Worm (Caenorhabditis elegans) whole organism, early embryonic: ENCODE data around the gene C07A12.7.

Experiments used
- B0310.2 ChIP-seq: sonication (generic microtip); optimal IDR thresholded peaks from 2 replicates; lab custom pipeline; 2016; ENCODE audit warnings: mild to moderate bottlenecking, missing genetic modification characterization, missing compliant biosample characterization
- F13C5.2 ChIP-seq: sonication (generic microtip); optimal IDR thresholded peaks from 2 replicates; lab custom pipeline; 2017; ENCODE audit warnings: mild to moderate bottlenecking, missing genetic modification characterization, inconsistent platforms, missing compliant biosample characterization
- aly-1 ChIP-seq: sonication (generic microtip); optimal IDR thresholded peaks from 2 replicates; lab custom pipeline; 2016; ENCODE audit warnings: missing genetic modification characterization, missing compliant biosample characterization
- ama-1 ChIP-seq: fragments of 150-350 bp; optimal IDR thresholded peaks from 2 replicates; lab custom pipeline; 2014
- ceh-13 ChIP-seq: fragments of 200-800 bp; sonication (Bioruptor generic); optimal IDR thresholded peaks from 2 replicates; lab custom pipeline; 2018; ENCODE audit warnings: mild to moderate bottlenecking, missing genetic modification characterization, missing compliant biosample characterization
- ceh-36 ChIP-seq: sonication (generic microtip); optimal IDR thresholded peaks from 2 replicates; lab custom pipeline; 2016; ENCODE audit warnings: missing genetic modification characterization, inconsistent platforms, missing compliant biosample characterization
- ets-7 ChIP-seq: sonication (generic microtip); optimal IDR thresholded peaks from 2 replicates; lab custom pipeline; 2016; ENCODE audit warnings: missing genotype, missing genetic modification characterization, missing compliant biosample characterization
- flt-1 ChIP-seq: fragments of 200-800 bp; sonication (Bioruptor generic); IDR thresholded peaks from 2 replicates; pipeline ENCODE4 v1.3.6; 2022; ENCODE audit warnings: missing genetic modification characterization, missing compliant biosample characterization
- hmbx-1 ChIP-seq: sonication (generic microtip); optimal IDR thresholded peaks from 2 replicates; lab custom pipeline; 2016; ENCODE audit warnings: mild to moderate bottlenecking, missing genetic modification characterization, missing compliant biosample characterization
- hmg-4 ChIP-seq: fragments of 200-800 bp; sonication (Bioruptor generic); optimal IDR thresholded peaks from 2 replicates; lab custom pipeline; 2018; ENCODE audit warnings: mild to moderate bottlenecking, missing genetic modification characterization, missing compliant biosample characterization
- hnd-1 ChIP-seq: sonication (generic microtip); optimal IDR thresholded peaks from 2 replicates; lab custom pipeline; 2016; ENCODE audit warnings: missing genetic modification characterization, missing compliant biosample characterization
- pes-1 ChIP-seq: fragments of 200-800 bp; sonication (Bioruptor generic); IDR thresholded peaks from 2 replicates; pipeline ENCODE4 v1.3.6; 2022; ENCODE audit warnings: missing genetic modification reagents, missing genetic modification characterization, missing compliant biosample characterization
- scrt-1 ChIP-seq: fragments of 200-800 bp; sonication (Bioruptor generic); IDR thresholded peaks from 2 replicates; pipeline ENCODE4 v1.3.6; 2022; ENCODE audit warnings: missing genetic modification characterization, missing compliant biosample characterization
- sea-1 ChIP-seq: fragments of 200-800 bp; sonication (Bioruptor generic); conservative IDR thresholded peaks from 2 replicates; pipeline ENCODE4 v1.3.6; 2022; ENCODE audit warnings: missing genetic modification characterization, missing compliant biosample characterization
- tbx-11 ChIP-seq: fragments of 200-800 bp; sonication (Bioruptor generic); IDR thresholded peaks from 2 replicates; pipeline ENCODE4 v1.3.6; 2022; ENCODE audit warnings: missing genetic modification characterization, missing compliant biosample characterization
- tbx-37 ChIP-seq: fragments of 200-800 bp; sonication (Bioruptor generic); conservative IDR thresholded peaks from 2 replicates; pipeline ENCODE4 v1.3.6; 2022; ENCODE audit warnings: missing genetic modification reagents, missing genetic modification characterization, missing compliant biosample characterization
- tra-4 ChIP-seq: sonication (generic microtip); optimal IDR thresholded peaks from 2 replicates; lab custom pipeline; 2017; ENCODE audit warnings: missing genetic modification characterization, missing compliant biosample characterization

The C07A12.7 gene

ce11 chrX:4521837-4522816 lies at the start of gene C07A12.7:
Gene C07A12.7 (minus strand): TSS chrX:4522144.
- peak; percentile 32 for TF ChIP-seq hmg-4 (GFP tag; lab: Kevin White, UChicago)
- 0 out of 2 replicates have a peak, but pooled peaks have one; percentile 39 for TF ChIP-seq tbx-11 (GFP tag; lab: Robert Waterston, UW)
- no peak for TF ChIP-seq hnd-1
- TF ChIP-seq ets-7 (tag; lab: Kevin White, UChicago): no peak

DNA sequence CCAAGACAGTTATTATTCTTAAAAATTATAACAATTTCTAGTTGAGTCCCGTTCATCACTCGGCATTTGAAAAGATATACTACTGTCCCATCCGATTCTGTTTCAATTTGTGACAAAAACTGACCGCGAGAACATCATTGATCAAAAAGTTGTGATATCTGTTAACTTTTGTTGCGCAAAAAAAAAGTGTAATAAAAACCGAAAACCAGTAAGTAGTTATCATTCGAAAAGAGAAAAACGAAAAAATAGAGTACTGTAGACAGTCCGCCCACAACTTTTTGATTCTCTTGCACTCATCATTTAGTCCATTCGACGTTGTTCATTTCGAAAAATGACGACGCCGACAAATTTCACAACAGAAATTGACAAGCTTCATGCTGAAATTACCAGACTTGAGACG lies 49.2 kb upstream of the C07A12.7 start, which contains the start of gene amt-1:
TSS of gene amt-1 (plus strand) at position 301 of the 400 bp plus-strand sequence.
- TF ChIP-seq F13C5.2 (tag; lab: Kevin White, UChicago) (no peak), hnd-1 (no peak), sea-1 (GFP tag; lab: Robert Waterston, UW) (no peak), ceh-13 (GFP tag; lab: Kevin White, UChicago) (no peak), ceh-36 (no peak), B0310.2 (tag; lab: Kevin White, UChicago) (no peak), hmbx-1 (tag; lab: Kevin White, UChicago) (no peak), tra-4 (tag; lab: Kevin White, UChicago) (no peak), ama-1 (lab: Kevin White, UChicago) (no peak), ets-7 (tag; lab: Kevin White, UChicago) (no peak), hmg-4 (GFP tag; lab: Kevin White, UChicago) (no peak), pes-1 (GFP tag; lab: Robert Waterston, UW) (no peak), tbx-37 (no peak), aly-1 (tag; lab: Kevin White, UChicago) (no peak), tbx-11 (GFP tag; lab: Robert Waterston, UW) (no peak)

- TF ChIP-seq tbx-11 (GFP tag; lab: Robert Waterston, UW) (no peak), ets-7 (tag; lab: Kevin White, UChicago) (no peak), ceh-13 (GFP tag; lab: Kevin White, UChicago) (no peak), hmg-4 (GFP tag; lab: Kevin White, UChicago) (no peak), pes-1 (GFP tag; lab: Robert Waterston, UW) (no peak), flt-1 (GFP tag; lab: Robert Waterston, UW) (no peak)
Measured at ce11 chrX:4569276-4569675, 47.3 kb upstream of the C07A12.7 start.

- TF ChIP-seq tbx-11 (GFP tag; lab: Robert Waterston, UW) (no peak), B0310.2 (tag; lab: Kevin White, UChicago) (no peak), tra-4 (tag; lab: Kevin White, UChicago) (no peak), hmg-4 (GFP tag; lab: Kevin White, UChicago) (no peak)
Measured at ce11 chrX:4567110-4567509, 45.2 kb upstream of the C07A12.7 start.

- no peak for TF ChIP-seq B0310.2 (tag; lab: Kevin White, UChicago)
- TF ChIP-seq ets-7 (tag; lab: Kevin White, UChicago): no peak
- no peak for TF ChIP-seq flt-1 (GFP tag; lab: Robert Waterston, UW)
- TF ChIP-seq hmg-4 (GFP tag; lab: Kevin White, UChicago): no peak
- no peak for TF ChIP-seq ama-1 (lab: Kevin White, UChicago)
- TF ChIP-seq ceh-13 (GFP tag; lab: Kevin White, UChicago): no peak
- TF ChIP-seq pes-1 (GFP tag; lab: Robert Waterston, UW): no peak
- TF ChIP-seq F13C5.2 (tag; lab: Kevin White, UChicago): no peak
- no peak for TF ChIP-seq sea-1 (GFP tag; lab: Robert Waterston, UW)
- no peak for TF ChIP-seq hnd-1
- TF ChIP-seq aly-1 (tag; lab: Kevin White, UChicago): no peak
Measured at ce11 chrX:4564717-4565316, 42.9 kb upstream of the C07A12.7 start, which contains the start of gene amt-4. Gene amt-4 (plus strand): TSS chrX:4565302.

DNA sequence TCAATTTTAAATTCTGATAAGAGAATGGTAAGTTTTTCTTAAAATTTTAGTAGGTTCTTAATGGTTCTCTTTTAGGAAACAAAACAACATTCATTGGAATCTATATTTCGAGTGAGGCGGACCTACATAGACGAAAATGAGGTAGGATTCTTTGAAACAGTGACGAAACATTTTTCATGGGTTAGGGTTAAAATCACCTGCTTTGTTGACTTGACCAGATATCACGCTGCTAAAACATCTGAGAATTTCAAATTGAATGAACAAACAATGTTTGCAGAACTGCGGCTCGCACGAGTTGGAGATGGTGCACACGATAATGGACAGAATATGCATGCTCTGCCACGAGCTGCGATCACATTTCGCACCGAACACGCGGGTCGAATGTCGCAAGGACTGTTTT lies 40.3 kb upstream of the C07A12.7 start:
- TF ChIP-seq flt-1 (GFP tag; lab: Robert Waterston, UW) (no peak), tbx-11 (GFP tag; lab: Robert Waterston, UW) (no peak), aly-1 (tag; lab: Kevin White, UChicago) (no peak), ceh-13 (GFP tag; lab: Kevin White, UChicago) (no peak), F13C5.2 (tag; lab: Kevin White, UChicago) (no peak), hmbx-1 (tag; lab: Kevin White, UChicago) (no peak), tra-4 (tag; lab: Kevin White, UChicago) (no peak), scrt-1 (no peak), hmg-4 (GFP tag; lab: Kevin White, UChicago) (no peak), ama-1 (lab: Kevin White, UChicago) (no peak), sea-1 (GFP tag; lab: Robert Waterston, UW) (no peak), pes-1 (GFP tag; lab: Robert Waterston, UW) (no peak), ceh-36 (no peak), ets-7 (tag; lab: Kevin White, UChicago) (no peak), tbx-37 (no peak), hnd-1 (no peak), B0310.2 (tag; lab: Kevin White, UChicago) (no peak)

- no peak for TF ChIP-seq hmbx-1 (tag; lab: Kevin White, UChicago)
- TF ChIP-seq flt-1 (GFP tag; lab: Robert Waterston, UW): no peak
- no peak for TF ChIP-seq aly-1 (tag; lab: Kevin White, UChicago)
- TF ChIP-seq ceh-13 (GFP tag; lab: Kevin White, UChicago): no peak
- TF ChIP-seq F13C5.2 (tag; lab: Kevin White, UChicago): no peak
Measured at ce11 chrX:4561863-4562262, 39.9 kb upstream of the C07A12.7 start, which contains the start of gene C05E11.6. Gene C05E11.6 (plus strand): TSS chrX:4562163.
